Worm (Caenorhabditis elegans) whole organism, midembryonic: ENCODE data around the gene nhr-235.

ENCODE experiments used
- flt-1 ChIP-seq: fragments of 200-800 bp; sonication (Bioruptor generic); IDR thresholded peaks from 2 replicates; pipeline ENCODE4 v1.3.6; 2022; ENCODE audit warnings: missing genetic modification characterization, missing compliant biosample characterization
- med-1 ChIP-seq: sonication (generic microtip); optimal IDR thresholded peaks from 2 replicates; lab custom pipeline; 2017; ENCODE audit warnings: missing genetic modification characterization, mild to moderate bottlenecking, missing compliant biosample characterization, antibody characterized with exemption, missing genetic modification reagents; ENCODE audit not compliant: insufficient read depth
- ref-1 ChIP-seq: fragments of 200-800 bp; sonication (Bioruptor generic); conservative IDR thresholded peaks from 2 replicates; pipeline ENCODE4 v1.3.6; 2022; ENCODE audit warnings: missing genetic modification reagents, missing genetic modification characterization, missing compliant biosample characterization
- tab-1 ChIP-seq: fragments of 200-800 bp; sonication (Bioruptor generic); IDR thresholded peaks from 2 replicates; pipeline ENCODE4 v1.3.6; 2022; ENCODE audit warnings: missing genetic modification characterization, missing compliant biosample characterization
- ztf-29 ChIP-seq: fragments of 200-800 bp; sonication (Bioruptor generic); IDR thresholded peaks from 2 replicates; pipeline ENCODE4 v1.3.6; 2022; ENCODE audit warnings: missing genetic modification reagents, missing genetic modification characterization, missing compliant biosample characterization

- TF ChIP-seq flt-1 (GFP tag; lab: Robert Waterston, UW) (no peak), tab-1 (GFP tag; lab: Robert Waterston, UW) (no peak), med-1 (GFP tag; lab: Kevin White, UChicago) (no peak), ref-1 (GFP tag; lab: Robert Waterston, UW) (no peak), ztf-29 (no peak)
Measured at ce11 chrII:12669342-12669741, 28.9 kb downstream of the nhr-235 start.
